Fruit fly (Drosophila melanogaster) S2 (cell line): ENCODE measurements around the gene CG11699.
"Not testable (repeated sequence)": the region's sequence is repeated elsewhere in the genome, so short reads cannot be mapped to it uniquely, and the experiment has no call there.

Experiments used
- CG8478 ChIP-seq: fragments of >200 bp; optimal IDR thresholded peaks from 2 replicates; lab custom pipeline; 2018
- CTCF ChIP-seq, 2 experiments: fragments of >200 bp; optimal IDR thresholded peaks; 2 replicates each; lab custom pipeline; 2018

Gene CG11699

DNA sequence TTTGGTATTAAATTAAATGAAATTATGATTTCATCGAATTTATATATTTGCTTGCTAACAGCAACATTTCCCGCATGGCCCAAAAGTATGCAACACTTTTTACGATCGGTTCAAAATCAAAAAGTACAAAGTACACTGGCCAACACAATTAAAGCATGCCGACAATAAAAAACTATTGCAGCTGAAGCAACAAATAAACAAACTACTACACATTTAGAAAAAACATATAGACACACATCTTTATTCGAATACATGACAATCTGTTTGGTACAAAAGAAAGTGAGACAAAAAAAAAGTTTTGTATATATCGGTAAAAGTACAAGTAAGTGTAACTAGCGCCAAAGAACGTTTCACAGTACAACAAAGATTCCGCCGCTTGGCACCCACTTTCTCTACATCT lies 15.4 kb upstream of the CG11699 start:
- TF ChIP-seq CG8478 (lab: Kevin White, UChicago) (no peak), CTCF (optimal IDR thresholded peaks at IDR 0.05; lab: Kevin White, UChicago) (no peak)

DNA sequence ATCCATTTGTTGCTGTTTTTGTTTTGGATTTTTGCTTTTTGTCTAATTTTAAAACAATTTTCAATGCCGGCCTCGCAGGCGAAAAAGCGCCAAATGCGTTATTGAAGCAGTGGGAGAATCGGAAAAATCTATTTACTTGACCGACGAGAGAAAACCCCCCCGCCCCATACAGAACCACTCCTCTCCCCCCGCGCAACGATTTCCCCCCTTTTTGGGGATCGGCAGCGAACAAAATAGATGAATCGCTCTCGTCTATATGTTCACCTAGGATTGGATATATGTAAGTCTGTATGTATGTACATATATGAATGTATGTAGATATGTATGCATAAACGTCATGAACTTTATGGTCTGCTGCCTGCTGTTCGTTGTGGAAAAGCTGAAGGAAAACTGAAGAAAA lies 13.6 kb upstream of the CG11699 start:
- TF ChIP-seq CG8478 (lab: Kevin White, UChicago), result no peak
- no peak for TF ChIP-seq CTCF (optimal IDR thresholded peaks at IDR 0.05; lab: Kevin White, UChicago)

DNA sequence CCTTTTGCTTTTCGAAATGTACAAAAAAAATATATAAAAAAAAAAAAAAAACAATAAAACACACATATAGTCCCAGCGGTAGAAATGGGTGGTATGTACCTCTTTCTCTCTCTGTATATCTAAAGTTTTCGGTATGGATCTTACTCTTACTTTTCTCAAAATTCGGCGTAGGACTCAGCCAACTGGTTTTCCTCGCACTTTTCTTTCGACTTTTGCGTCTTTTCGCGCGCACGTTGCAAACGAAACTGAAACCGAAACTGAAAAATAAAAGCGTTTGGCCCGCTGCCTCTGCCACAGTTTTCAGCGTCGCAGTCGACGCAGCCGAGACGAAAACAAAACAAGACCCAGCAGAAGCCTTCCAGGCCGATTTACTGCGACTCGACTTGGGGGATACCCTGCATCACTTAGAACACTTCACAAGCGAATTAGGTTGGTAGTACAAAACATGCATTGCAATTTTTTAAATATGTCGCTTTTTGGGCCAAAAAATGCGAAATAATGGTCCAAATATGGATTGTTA lies 12.0 kb upstream of the CG11699 start, which contains the start of gene CG1572:
Gene CG1572, minus strand, starts transcription at position 266 of the 520 bp plus-strand sequence.
- no peak for TF ChIP-seq CTCF (optimal IDR thresholded peaks at IDR 0.05; lab: Kevin White, UChicago)
- TF ChIP-seq CG8478 (lab: Kevin White, UChicago), result no peak

DNA sequence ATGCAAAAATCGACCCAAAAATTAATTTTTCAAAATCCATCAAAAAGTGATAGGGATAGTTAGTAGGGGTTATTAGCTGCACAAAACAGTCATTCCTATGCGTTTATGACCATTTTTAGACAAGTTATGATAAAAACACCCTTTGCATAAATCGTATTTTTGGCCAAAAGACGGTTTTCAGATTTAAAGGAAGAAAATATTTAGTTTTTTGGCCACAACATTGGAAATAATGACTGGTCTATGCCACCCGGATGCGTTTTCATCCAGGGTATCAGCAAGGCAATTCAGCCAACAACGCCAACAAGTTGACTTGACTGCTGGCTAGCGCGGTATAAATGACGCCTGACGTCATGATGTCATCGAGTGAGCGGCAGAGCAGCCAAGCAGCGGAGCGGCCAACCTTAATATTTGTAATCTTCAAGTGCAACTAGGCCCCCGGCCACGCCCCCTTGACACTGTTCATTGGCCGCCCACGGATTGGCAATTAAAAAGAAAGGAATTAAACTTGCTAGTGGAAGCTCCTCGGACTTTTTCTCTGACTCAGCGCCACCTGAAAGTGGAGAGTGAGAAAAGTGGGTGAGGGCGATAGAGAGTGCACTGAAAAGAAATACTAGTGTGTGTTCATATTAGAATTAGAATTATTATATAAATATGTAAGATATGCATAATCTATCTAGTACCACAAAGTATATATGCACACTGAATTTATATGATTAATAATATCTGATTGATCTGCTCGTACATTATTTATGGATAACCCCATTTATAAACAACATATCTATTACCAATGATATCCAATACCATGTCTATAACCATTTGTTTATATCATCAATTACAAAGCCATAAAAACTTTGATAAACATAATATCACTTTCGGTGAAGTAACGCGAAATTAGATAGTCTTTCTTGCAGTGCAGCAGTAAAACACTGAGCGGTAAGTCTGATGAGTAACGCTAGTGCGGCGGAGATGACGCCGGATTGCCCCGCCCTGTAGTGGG lies 10.4 kb upstream of the CG11699 start:
- TF ChIP-seq CTCF (optimal IDR thresholded peaks at IDR 0.05; lab: Kevin White, UChicago) (no peak), CG8478 (lab: Kevin White, UChicago) (no peak)

DNA sequence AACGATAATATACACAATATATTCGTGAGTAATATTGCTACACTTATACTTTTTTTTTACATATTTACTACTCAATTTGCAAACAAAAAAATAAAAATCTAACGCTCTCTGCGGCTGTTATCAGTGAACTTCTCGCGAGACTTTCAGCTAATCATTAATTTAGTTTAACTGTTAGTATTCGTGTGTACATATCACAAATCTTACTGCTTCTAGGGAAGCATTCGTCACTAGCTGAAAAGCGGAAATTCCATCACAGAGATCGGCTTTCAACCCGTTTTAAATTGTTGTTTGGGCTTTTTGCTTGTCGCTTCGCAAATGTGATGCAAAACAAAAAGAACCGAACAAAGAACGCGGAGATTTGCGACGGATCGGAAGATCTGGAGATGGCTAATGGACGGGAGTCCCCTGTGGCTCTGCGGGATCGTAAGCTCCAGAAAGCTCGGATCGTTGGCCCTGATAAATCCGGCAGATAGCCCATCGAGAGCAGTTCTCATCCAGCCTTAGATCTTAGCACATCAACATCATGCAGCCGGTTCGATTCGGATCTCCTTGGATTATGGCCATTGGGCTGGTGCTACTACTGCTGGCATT lies 8.9 kb upstream of the CG11699 start, which contains the start of gene PGRP-SA:
Gene PGRP-SA, plus strand, starts transcription at position 194 of the 591 bp plus-strand sequence.
- TF ChIP-seq CTCF (optimal IDR thresholded peaks at IDR 0.05; lab: Kevin White, UChicago) (no peak), CG8478 (lab: Kevin White, UChicago) (no peak)

DNA sequence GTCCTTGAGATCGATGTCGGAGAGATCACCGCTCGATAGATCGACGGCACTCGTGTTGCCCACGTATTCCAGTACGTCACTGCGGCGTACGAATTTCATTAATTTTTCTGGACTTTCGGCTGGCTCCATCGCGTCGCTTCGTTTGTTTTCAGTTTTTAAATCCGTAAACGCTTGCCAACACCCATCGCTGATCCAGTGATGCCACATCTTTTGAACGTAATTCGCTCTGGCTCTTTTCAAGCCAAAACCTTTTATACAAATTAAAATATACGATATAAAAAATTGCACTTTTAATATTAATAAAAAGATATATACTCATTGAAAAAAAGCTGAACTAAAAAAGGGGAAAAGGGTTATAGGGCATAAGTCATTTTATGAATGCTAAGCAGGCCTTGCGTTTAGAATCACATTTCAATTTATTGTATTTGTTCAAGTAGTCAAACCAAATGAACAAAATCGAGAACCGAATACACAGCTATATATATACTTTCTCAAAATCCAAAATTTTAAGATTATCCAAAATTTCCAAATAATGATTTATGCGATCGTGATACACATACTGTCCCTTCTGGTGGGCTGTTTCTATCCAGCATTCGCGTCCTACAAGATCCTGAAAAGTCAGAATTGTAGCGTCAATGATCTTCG lies 2.0 kb downstream of the CG11699 start, which contains the start of the genes Kmn1 and Reepl1:
Gene Kmn1, minus strand, starts transcription at position 173 of the 645 bp plus-strand sequence.
Gene Reepl1, plus strand, starts transcription at position 438 of the 645 bp plus-strand sequence.
- no peak for TF ChIP-seq CG8478 (lab: Kevin White, UChicago)

DNA sequence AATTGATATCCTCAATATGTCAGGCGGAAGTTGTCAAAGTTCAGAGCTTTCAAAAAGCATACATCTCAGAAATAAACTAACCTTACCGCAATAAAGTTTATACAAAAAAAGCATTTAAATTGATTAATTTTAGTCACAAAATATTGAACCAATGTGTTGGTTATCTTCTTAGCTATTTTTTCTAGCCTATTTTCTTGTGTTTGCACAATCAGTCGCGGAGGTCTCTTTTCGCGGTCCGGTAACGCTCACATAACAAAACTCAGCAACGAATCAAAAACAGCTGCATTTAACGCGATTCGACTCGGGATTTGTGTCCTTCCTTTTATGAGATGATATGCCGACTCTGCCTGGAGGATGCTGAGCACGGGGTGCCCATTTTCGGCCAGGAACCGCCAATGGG lies 3.1 kb downstream of the CG11699 start, which contains the start of gene CG11696:
Gene CG11696, plus strand, starts transcription at position 203 of the 400 bp plus-strand sequence.
- TF ChIP-seq CG8478 (lab: Kevin White, UChicago) (no peak), CTCF (optimal IDR thresholded peaks at IDR 0.05; lab: Kevin White, UChicago) (no peak)

DNA sequence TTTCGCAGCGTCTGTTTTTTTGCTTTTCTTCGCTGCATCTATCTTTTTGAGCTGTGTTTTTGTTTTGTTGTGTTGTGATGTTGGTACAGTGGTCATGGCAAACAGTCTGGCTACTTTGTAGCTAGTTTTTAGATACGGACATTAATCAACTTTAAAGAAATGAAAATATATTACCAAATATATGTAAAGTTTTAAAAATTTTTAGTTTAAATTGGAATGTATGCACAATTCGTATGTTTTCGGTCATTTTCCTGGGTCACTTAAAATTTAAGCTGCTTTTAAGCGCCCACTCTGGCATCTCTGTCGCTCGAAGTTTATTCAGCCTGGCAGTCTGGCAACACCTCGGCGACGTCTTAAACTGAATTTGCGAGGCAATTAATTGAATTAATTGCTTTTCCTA lies 6.1 kb downstream of the CG11699 start, which contains the start of gene CG11695:
Gene CG11695, plus strand, starts transcription at position 344 of the 400 bp plus-strand sequence.
- TF ChIP-seq CTCF (optimal IDR thresholded peaks at IDR 0.05; lab: Kevin White, UChicago) (no peak), CG8478 (lab: Kevin White, UChicago) (no peak)

DNA sequence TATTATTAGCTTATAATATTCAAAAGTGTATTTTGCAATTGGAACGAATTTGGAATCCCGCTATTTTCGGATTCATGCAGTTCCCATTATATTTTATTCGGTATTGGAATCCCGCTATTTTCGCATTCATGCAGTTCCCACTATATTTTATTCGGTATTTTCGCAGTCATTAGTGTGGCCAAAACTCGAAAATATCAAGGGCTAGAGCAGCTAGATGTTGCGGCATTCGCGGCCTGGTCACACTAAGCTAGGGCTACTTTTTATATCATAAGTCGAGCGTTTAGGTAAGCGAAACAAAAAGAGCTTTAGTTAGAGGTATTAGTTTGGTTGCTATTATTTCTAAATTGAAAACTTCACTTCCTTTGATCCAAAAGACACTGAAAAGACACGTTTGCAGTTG lies 8.4 kb downstream of the CG11699 start:
- TF ChIP-seq CTCF (optimal IDR thresholded peaks at IDR 0.05; lab: Kevin White, UChicago) (no peak), CG8478 (lab: Kevin White, UChicago) (no peak)

DNA sequence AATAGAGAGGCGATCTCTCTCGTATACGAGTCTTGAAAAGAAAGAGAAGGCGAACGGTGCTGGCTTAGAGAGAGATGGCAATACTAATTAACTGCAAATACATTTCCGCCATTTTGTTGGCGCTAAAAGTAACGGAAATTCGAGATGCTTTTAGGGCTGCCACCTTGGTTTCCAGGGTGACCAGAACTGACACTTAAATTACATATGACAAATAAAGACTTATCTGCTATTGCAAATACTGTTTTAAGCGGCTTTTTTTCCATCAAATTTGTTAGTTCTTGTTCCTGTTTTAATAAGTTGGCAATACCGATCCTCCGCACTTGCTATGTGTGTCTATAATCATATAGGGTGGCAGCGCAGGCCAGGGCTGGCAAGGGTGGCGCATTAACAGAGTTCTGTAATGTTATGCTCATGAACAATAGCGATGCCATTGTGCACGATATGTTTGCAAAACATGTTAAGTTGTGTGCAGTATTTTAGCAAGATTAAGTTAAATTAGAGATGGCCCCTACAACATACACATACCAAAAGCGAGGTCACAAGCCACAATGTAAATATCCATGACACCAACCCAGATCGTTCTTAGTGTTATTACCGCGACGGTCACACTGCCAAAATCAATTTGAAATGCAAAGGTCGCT lies 9.9 kb downstream of the CG11699 start, which contains the start of gene nod:
Gene nod, plus strand, starts transcription at position 573 of the 641 bp plus-strand sequence.
- TF ChIP-seq CG8478 (lab: Kevin White, UChicago) (no peak), CTCF (optimal IDR thresholded peaks at IDR 0.05; lab: Kevin White, UChicago) (peak; percentile 62)

DNA sequence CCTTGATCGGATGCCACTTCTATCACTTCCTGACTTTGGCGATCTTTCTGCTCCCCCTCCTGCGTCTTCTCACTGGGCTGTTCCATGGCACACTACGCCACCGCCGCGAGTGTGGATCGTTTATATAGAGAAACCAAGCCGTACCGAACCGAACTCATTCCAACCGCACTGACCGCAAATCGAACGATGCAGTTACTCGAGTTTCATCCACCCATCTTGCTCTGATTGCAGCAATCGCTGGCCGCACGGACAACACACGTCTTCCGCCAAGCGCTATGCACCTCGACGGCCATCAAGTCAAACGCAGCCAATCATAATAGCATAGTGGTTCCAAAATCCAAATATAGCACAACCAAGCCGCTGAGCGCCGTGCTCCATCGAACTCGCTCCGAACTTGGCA lies 13.7 kb downstream of the CG11699 start, which contains the start of gene pkm:
Gene pkm, minus strand, starts transcription at position 101 of the 400 bp plus-strand sequence.
- TF ChIP-seq CTCF (optimal IDR thresholded peaks at IDR 0.05; lab: Kevin White, UChicago), result no peak
- no peak for TF ChIP-seq CG8478 (lab: Kevin White, UChicago)

DNA sequence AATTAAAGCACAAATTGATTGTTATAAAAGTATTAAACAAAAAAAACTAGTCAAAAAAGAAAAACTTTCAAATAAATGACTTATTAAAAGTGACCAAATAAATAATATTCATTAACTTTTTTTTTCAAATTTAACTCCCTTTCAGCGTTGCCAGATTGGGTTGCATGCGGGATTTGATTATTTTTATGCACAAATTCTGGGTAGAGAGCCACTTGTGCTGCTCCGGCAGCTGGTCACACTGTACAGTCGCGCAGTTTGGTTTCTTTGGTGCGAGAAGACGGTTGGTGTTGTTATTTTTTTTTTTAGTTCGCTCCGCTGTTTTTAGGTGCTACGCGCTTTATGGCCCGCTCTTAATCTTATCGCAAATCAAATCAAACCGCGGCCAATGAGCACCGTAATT lies 29.2 kb downstream of the CG11699 start, which contains the start of gene rho-4:
Gene rho-4, plus strand, starts transcription at position 250 of the 400 bp plus-strand sequence.
- TF ChIP-seq CTCF (optimal IDR thresholded peaks at IDR 0.05; lab: Kevin White, UChicago); CG8478 (lab: Kevin White, UChicago): not testable (repeated sequence)

DNA sequence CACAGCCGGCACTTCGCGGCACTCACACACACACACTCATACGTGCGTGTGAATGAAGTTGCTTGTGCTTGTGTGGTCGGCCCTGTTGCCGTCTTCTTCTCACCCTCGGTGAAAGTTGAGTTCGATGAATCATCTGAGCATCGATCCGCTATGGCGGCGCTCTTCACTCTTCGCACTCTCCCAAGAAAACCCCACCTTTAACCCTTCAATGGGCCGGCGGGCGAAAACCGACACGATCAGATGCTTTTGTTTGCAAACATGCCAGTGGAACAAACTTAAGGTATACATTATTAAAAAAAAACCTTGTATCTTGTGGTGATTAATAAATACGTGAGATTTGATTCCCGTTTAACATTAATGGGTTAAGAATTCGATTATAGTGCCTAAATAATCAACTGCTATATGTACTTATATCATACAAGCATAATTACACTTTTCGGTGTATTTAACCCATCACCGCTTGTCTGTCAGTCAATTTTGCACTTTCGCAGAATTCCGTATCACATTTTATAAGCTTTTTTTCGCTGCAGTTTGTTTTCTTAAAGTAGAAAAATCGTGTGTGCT lies 30.5 kb downstream of the CG11699 start:
- TF ChIP-seq CTCF (optimal IDR thresholded peaks at IDR 0.05; lab: Kevin White, UChicago), result no peak
- no peak for TF ChIP-seq CG8478 (lab: Kevin White, UChicago)
